Fruit fly (Drosophila melanogaster): Measurements from ENCODE around the gene CG10466.

Gene CG10466

DNA sequence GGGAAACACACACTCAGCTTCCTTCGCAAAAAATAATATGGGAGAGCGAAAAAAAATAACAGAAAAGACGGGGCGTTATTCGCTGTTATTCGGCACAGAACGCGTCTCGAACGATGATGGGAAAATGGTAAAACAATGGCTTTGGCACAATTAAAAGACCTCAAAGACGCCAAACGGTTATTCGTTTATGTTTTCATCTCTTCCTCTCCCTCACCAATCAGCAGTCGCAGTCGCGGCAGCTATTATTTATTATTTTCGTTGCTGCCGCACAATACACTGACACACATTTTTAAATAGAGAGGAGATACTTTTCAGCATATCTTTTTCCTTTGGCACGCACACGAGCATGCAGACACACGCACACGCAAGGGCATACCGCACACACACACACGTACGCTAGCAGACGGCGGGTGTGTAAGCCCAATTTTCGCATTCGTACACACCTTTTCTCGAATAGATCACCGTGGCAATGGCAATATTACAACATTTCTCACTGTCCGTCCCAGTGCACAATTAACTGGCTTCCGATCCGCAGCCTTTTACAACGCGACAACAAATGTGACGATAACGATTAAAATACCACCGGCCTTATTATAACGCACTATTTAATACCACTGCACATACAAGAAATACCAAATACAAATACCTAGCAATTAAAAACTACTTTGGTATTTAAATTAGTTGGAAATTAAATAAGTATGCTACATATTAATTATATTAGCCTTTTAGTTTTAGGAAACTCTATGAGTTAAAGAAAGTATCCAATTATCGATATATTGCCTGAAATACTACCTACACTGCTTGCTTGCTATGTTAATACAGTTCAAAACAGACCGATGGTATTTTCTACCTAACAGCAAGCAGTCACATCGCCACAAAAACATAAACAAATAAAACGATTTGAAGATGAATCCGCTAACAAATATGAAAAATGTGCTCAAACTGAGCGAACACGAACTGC is at the start of gene CG10466, which contains the start of gene CdGAPr:
Gene CG10466, plus strand, starts transcription at position 784 of the 961 bp plus-strand sequence.
Gene CdGAPr, minus strand, starts transcription at position 562 of the 961 bp plus-strand sequence.
- no peak for TF ChIP-seq Ravus (GFP tag; IDR thresholded peaks at IDR 0.05)
- TF ChIP-seq CG1024 (GFP tag; IDR thresholded peaks at IDR 0.05): no peak
- no peak for TF ChIP-seq Bteb2 (GFP tag; optimal IDR thresholded peaks at IDR 0.05)
- TF ChIP-seq CG13424 (tag; optimal IDR thresholded peaks at IDR 0.05): no peak
- peak; percentile 13 for TF ChIP-seq grau (tag; optimal IDR thresholded peaks at IDR 0.05)
- TF ChIP-seq CG10654 (GFP tag; optimal IDR thresholded peaks at IDR 0.05): no peak
- peak; percentile 20 for TF ChIP-seq gem (tag; optimal IDR thresholded peaks at IDR 0.05)
- TF ChIP-seq CG33213 (GFP tag; optimal IDR thresholded peaks at IDR 0.05): peak; percentile 63
- no peak for TF ChIP-seq CG3281 (GFP tag; optimal IDR thresholded peaks at IDR 0.05)
- TF ChIP-seq usp (GFP tag; optimal IDR thresholded peaks at IDR 0.05): no peak
- peak; percentile 62 for TF ChIP-seq sd (tag; optimal IDR thresholded peaks at IDR 0.05)
- TF ChIP-seq NfI (GFP tag; optimal IDR thresholded peaks at IDR 0.05): no peak
- no peak for TF ChIP-seq CG6272 (GFP tag; IDR thresholded peaks at IDR 0.05)
- peak; percentile 29 for TF ChIP-seq HmgZ (tag; optimal IDR thresholded peaks at IDR 0.05)
- TF ChIP-seq HLH4C (GFP tag; IDR thresholded peaks at IDR 0.05; ENCODE audit: partially characterized antibody): peak; percentile 38; the same call in 1 of the 3 replicates
- TF ChIP-seq CG11696 (GFP tag; IDR thresholded peaks at IDR 0.05): no peak
- TF ChIP-seq nmo (GFP tag; optimal IDR thresholded peaks at IDR 0.05): peak; percentile 76
- TF ChIP-seq Adf1 (GFP tag; IDR thresholded peaks at IDR 0.05): no peak
- peak in 1 of 2 experiments; percentile 1 for TF ChIP-seq bsh (GFP tag; optimal IDR thresholded peaks at IDR 0.05)
- peak; percentile 84 for TF ChIP-seq stwl (tag; optimal IDR thresholded peaks at IDR 0.05)
- no peak for TF ChIP-seq CG15011 (GFP tag; optimal IDR thresholded peaks at IDR 0.05)
- TF ChIP-seq ac (GFP tag; optimal IDR thresholded peaks at IDR 0.05): no peak
- no peak for TF ChIP-seq maf-S (GFP tag; optimal IDR thresholded peaks at IDR 0.05)
- TF ChIP-seq CG8924 (tag; optimal IDR thresholded peaks at IDR 0.05): peak; percentile 76
- no peak for TF ChIP-seq sima (GFP tag; optimal IDR thresholded peaks at IDR 0.05)
- peak; percentile 66; the same call in 1 of the 2 replicates for TF ChIP-seq CG42726 (GFP tag; IDR thresholded peaks at IDR 0.05; ENCODE audit: partially characterized antibody)
- TF ChIP-seq CG7987 (GFP tag; optimal IDR thresholded peaks at IDR 0.05): peak; percentile 33
- TF ChIP-seq CG2875 (GFP tag; optimal IDR thresholded peaks at IDR 0.05): no peak
- TF ChIP-seq Xrp1 (GFP tag; IDR thresholded peaks at IDR 0.05): no peak
- TF ChIP-seq CG1529 (GFP tag; optimal IDR thresholded peaks at IDR 0.05): no peak
- TF ChIP-seq sna (GFP tag; IDR thresholded peaks at IDR 0.05; ENCODE audit: partially characterized antibody): peak; percentile 22; the same call in 1 of the 2 replicates
- peak; percentile 81 for TF ChIP-seq sens (GFP tag)
- TF ChIP-seq Neu2 (GFP tag; optimal IDR thresholded peaks at IDR 0.05; ENCODE audit: borderline replicate concordance): peak; percentile 98
- TF ChIP-seq Ada2b (GFP tag; IDR thresholded peaks at IDR 0.05): no peak
- no peak for TF ChIP-seq CG2889 (GFP tag; IDR thresholded peaks at IDR 0.05)
- peak; percentile 52 for TF ChIP-seq CG12299 (tag; optimal IDR thresholded peaks at IDR 0.05)
- TF ChIP-seq toy (GFP tag; IDR thresholded peaks at IDR 0.05): no peak
- TF ChIP-seq Dbx (GFP tag; IDR thresholded peaks at IDR 0.05): peak; percentile 17; the same call in 1 of the 3 replicates
- TF ChIP-seq pan (optimal IDR thresholded peaks at IDR 0.05): no peak
- TF ChIP-seq pan (GFP tag; optimal IDR thresholded peaks at IDR 0.05 in 1 of 2, IDR thresholded peaks at IDR 0.05 in 1 of 2): no peak
- peak; percentile 44 for TF ChIP-seq CoRest (tag; optimal IDR thresholded peaks at IDR 0.05)
- peak; percentile 5 for TF ChIP-seq CG6765 (GFP tag; optimal IDR thresholded peaks at IDR 0.05)
- TF ChIP-seq eyg (GFP tag; optimal IDR thresholded peaks at IDR 0.05): no peak
- TF ChIP-seq CG14710 (tag; optimal IDR thresholded peaks at IDR 0.05): peak; percentile 71
- TF ChIP-seq Scr (GFP tag; IDR thresholded peaks at IDR 0.05; ENCODE audit: partially characterized antibody): peak; percentile 28; the same call in 1 of the 2 replicates
- peak; percentile 3 for TF ChIP-seq dmrt99B (tag; optimal IDR thresholded peaks at IDR 0.05)
- peak; percentile 27; the same call in 1 of the 2 replicates for TF ChIP-seq tna (GFP tag; IDR thresholded peaks at IDR 0.05; ENCODE audit: partially characterized antibody)
- 0 out of 2 replicates have a peak, but pooled peaks have one; percentile 18 for TF ChIP-seq NFAT (GFP tag; IDR thresholded peaks at IDR 0.05)
